Fruit fly (Drosophila melanogaster) whole organism, adult: ENCODE results near the gene Hpf1.
A peak's percentile ranks its signal among the peaks of the same experiment; 100 is the strongest.

Source experiments
- CG11617 ChIP-seq: fragments of 200-800 bp; sonication (Bioruptor generic); optimal IDR thresholded peaks from 2 replicates; lab custom pipeline; 2017; ENCODE audit warnings: mild to moderate bottlenecking, missing biosample characterization, missing genetic modification reagents, missing genetic modification characterization
- CG12768 ChIP-seq: fragments of 200-800 bp; sonication (Bioruptor generic); optimal IDR thresholded peaks from 2 replicates; lab custom pipeline; 2017; ENCODE audit warnings: missing biosample characterization, missing genetic modification characterization, mild to moderate bottlenecking, moderate library complexity, missing genetic modification reagents
- CG14711 ChIP-seq: fragments of 200-800 bp; sonication (Bioruptor generic); optimal IDR thresholded peaks from 2 replicates; lab custom pipeline; 2018; ENCODE audit warnings: missing biosample characterization, mild to moderate bottlenecking, missing genetic modification characterization, moderate library complexity
- CG1620 ChIP-seq: fragments of 200-800 bp; sonication (Bioruptor generic); optimal IDR thresholded peaks from 2 replicates; lab custom pipeline; 2016; ENCODE audit warnings: missing biosample characterization, missing genetic modification characterization
- CG33017 ChIP-seq: fragments of 200-800 bp; sonication (Bioruptor generic); optimal IDR thresholded peaks from 2 replicates; lab custom pipeline; 2018; ENCODE audit warnings: missing biosample characterization, mild to moderate bottlenecking, missing genetic modification characterization, moderate library complexity
- CG5204 ChIP-seq: fragments of 200-800 bp; sonication (Bioruptor generic); optimal IDR thresholded peaks from 2 replicates; lab custom pipeline; 2016; ENCODE audit warnings: missing biosample characterization, missing genetic modification characterization
- CG7045 ChIP-seq: fragments of 200-800 bp; sonication (Bioruptor generic); optimal IDR thresholded peaks from 2 replicates; lab custom pipeline; 2017; ENCODE audit warnings: missing biosample characterization, mild to moderate bottlenecking, missing genetic modification characterization
- CG7101 ChIP-seq: fragments of 200-800 bp; sonication (Bioruptor generic); optimal IDR thresholded peaks from 2 replicates; lab custom pipeline; 2018; ENCODE audit warnings: missing biosample characterization, mild to moderate bottlenecking, missing genetic modification characterization, moderate library complexity
- Clk ChIP-seq: fragments of 200-800 bp; sonication (Bioruptor generic); optimal IDR thresholded peaks from 2 replicates; lab custom pipeline; 2017; ENCODE audit warnings: missing biosample characterization, missing genetic modification characterization
- Crg-1 ChIP-seq: fragments of 200-800 bp; sonication (Bioruptor generic); optimal IDR thresholded peaks from 2 replicates; lab custom pipeline; 2016; ENCODE audit warnings: missing biosample characterization, missing genetic modification characterization
- Hr96 ChIP-seq: fragments of 200-800 bp; sonication (Bioruptor generic); optimal IDR thresholded peaks from 2 replicates; lab custom pipeline; 2016; ENCODE audit warnings: missing biosample characterization, missing genetic modification characterization
- Mnt ChIP-seq: fragments of 200-800 bp; sonication (Bioruptor generic); optimal IDR thresholded peaks from 2 replicates; lab custom pipeline; 2016; ENCODE audit warnings: missing biosample characterization, mild to moderate bottlenecking, missing genetic modification characterization
- bab1 ChIP-seq: fragments of 200-800 bp; sonication (Bioruptor generic); optimal IDR thresholded peaks from 3 replicates; lab custom pipeline; 2019; ENCODE audit warnings: missing biosample characterization, mild to moderate bottlenecking, missing genetic modification characterization, moderate library complexity
- cic ChIP-seq: fragments of 200-800 bp; sonication (Bioruptor generic); optimal IDR thresholded peaks from 2 replicates; lab custom pipeline; 2017; ENCODE audit warnings: missing biosample characterization, mild to moderate bottlenecking, missing genetic modification characterization, moderate library complexity
- cnc ChIP-seq, 2 experiments: fragments of >200 bp; optimal IDR thresholded peaks; 2 replicates each; lab custom pipeline; 2017
- kay ChIP-seq: fragments of 200-800 bp; sonication (Bioruptor generic); peaks from one replicate; lab custom pipeline; 2016; ENCODE audit warnings: missing biosample characterization, missing genetic modification characterization, borderline replicate concordance
- ovo ChIP-seq: fragments of 200-800 bp; sonication (Bioruptor generic); optimal IDR thresholded peaks from 2 replicates; lab custom pipeline; 2016; ENCODE audit warnings: missing biosample characterization, missing genetic modification characterization
- pad ChIP-seq: fragments of 200-800 bp; sonication (Bioruptor generic); optimal IDR thresholded peaks from 3 replicates; lab custom pipeline; 2017; ENCODE audit warnings: missing biosample characterization, missing genetic modification characterization, mild to moderate bottlenecking, moderate library complexity, missing genetic modification reagents
- tj ChIP-seq: fragments of 200-800 bp; sonication (Bioruptor generic); optimal IDR thresholded peaks from 3 replicates; lab custom pipeline; 2017; ENCODE audit warnings: missing biosample characterization, mild to moderate bottlenecking, missing genetic modification characterization, moderate library complexity
- toe ChIP-seq: fragments of 200-800 bp; sonication (Bioruptor generic); optimal IDR thresholded peaks from 2 replicates; lab custom pipeline; 2016; ENCODE audit warnings: missing biosample characterization, missing genetic modification characterization

Gene Hpf1

DNA sequence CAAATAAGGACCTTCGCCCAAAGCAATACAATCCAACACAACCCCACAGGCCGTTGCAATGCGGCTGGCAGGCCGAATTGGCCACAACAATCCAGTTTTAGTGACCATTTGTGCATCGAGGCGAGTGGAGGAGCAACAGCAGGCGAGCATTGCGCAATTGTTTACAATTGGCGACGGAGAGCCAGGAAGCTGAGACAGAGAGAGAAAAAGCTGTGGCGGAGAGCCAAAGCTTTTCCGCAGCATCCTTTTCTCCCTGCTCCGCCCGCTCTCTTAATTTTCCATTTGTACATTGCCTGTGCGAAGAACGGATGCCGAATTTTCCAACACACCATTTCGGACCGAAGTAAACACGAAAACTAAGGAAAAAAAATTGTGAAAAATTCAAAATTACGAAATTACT, 10.2 kb upstream of the Hpf1 start, which contains the start of gene kat-60L1:
kat-60L1 (plus strand) TSS at position 301 of the 400 bp plus-strand sequence.
- TF ChIP-seq kay (GFP tag; lab: Kevin White, UChicago) = no peak
- no peak for TF ChIP-seq CG14711 (tag; lab: Kevin White, UChicago)
- no peak for TF ChIP-seq pad (GFP tag; lab: Kevin White, UChicago)
- TF ChIP-seq cnc (optimal IDR thresholded peaks at IDR 0.05; lab: Kevin White, UChicago) = no peak
- TF ChIP-seq CG12768 (GFP tag; lab: Kevin White, UChicago) = no peak

DNA sequence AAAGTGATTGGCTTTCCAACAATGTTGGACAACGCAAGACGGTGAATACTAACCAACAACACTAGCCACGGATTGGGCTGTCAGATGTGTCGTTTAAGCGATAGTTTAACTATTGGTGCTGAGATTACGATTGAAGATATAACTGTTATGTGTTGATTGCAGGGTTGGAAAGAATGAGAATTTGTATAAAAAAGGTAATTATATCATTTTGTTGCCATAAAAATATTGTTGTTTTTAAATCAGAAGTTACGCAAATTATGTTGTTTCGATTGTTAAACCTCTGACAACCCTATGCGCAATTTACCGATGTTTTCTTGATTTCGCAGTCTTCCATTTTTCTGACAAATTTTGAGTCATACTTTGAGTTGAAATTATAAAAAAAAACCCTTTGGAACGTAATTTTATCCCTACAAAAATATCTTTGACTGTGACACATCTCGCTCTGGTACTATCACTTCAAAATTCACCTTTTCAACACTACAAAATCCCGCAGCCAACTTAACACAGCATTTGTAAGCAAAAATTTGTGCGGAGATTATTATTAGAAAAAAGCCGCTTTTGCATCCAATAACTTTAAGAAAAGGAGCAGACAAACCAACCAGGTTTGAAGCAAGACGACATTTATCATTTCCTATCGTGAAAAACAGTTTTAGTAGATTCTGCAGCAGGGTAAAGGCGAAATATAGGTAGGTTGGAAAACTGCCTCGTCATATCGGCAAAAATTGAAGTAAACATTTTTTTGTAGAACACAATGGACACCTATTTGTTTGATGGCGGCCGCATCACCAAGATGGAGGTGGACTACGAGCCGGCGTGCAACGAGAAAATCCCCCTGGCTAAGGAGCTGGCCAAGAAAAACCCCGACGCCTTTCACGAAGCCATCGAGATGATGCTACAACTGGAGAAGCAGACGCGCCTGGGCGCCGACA, 2.4 kb upstream of the Hpf1 start, which contains the start of the genes Hat1 and Rpn5:
Hat1 (minus strand) TSS at position 360 of the 929 bp plus-strand sequence.
Rpn5 (plus strand) TSS at position 469 of the 929 bp plus-strand sequence.
- peak; percentile 80 for TF ChIP-seq pad (GFP tag; lab: Kevin White, UChicago)
- TF ChIP-seq CG11617 (GFP tag; lab: Kevin White, UChicago) = peak; percentile 89
- peak; percentile 79 for TF ChIP-seq CG12768 (GFP tag; lab: Kevin White, UChicago)
- TF ChIP-seq CG5204 = peak; percentile 88
- peak; percentile 51 for TF ChIP-seq CG33017 (tag; lab: Kevin White, UChicago)
- TF ChIP-seq ovo = peak; percentile 67
- no peak for TF ChIP-seq kay (GFP tag; lab: Kevin White, UChicago)
- peak; percentile 48 for TF ChIP-seq cic (GFP tag; lab: Kevin White, UChicago)
- peak; percentile 81 for TF ChIP-seq CG7101 (tag; lab: Kevin White, UChicago)
- peak; percentile 89 for TF ChIP-seq CG14711 (tag; lab: Kevin White, UChicago)
- TF ChIP-seq Hr96 (GFP tag; lab: Kevin White, UChicago) = peak; percentile 92
- TF ChIP-seq Mnt (GFP tag; lab: Kevin White, UChicago) = peak; percentile 84
- TF ChIP-seq tj = peak; percentile 70
- TF ChIP-seq CG7045 (GFP tag; lab: Kevin White, UChicago) = peak; percentile 81
- TF ChIP-seq Crg-1 (GFP tag; lab: Kevin White, UChicago) = peak; percentile 94
- TF ChIP-seq cnc (optimal IDR thresholded peaks at IDR 0.05; lab: Kevin White, UChicago) = peak; percentile 98 to 99
- peak; percentile 83 for TF ChIP-seq bab1
- peak; percentile 59 for TF ChIP-seq Clk
- TF ChIP-seq CG1620 (GFP tag; lab: Kevin White, UChicago) = peak; percentile 94
- peak; percentile 94 for TF ChIP-seq toe (GFP tag; lab: Kevin White, UChicago)

dm6 chr3R:5794267-5795089, 2.8 kb downstream of the Hpf1 start, which contains the start of the genes PSMG1 and CG10979:
PSMG1 (minus strand) TSS chr3R:5794317.
CG10979 (plus strand) TSS chr3R:5794705.
- TF ChIP-seq CG1620 (GFP tag; lab: Kevin White, UChicago) (no peak), pad (GFP tag; lab: Kevin White, UChicago) (no peak), cic (GFP tag; lab: Kevin White, UChicago) (no peak), toe (GFP tag; lab: Kevin White, UChicago) (no peak), Hr96 (GFP tag; lab: Kevin White, UChicago) (no peak), CG33017 (tag; lab: Kevin White, UChicago) (no peak), cnc (optimal IDR thresholded peaks at IDR 0.05; lab: Kevin White, UChicago) (no peak), ovo (no peak), Clk (no peak), bab1 (no peak), CG7045 (GFP tag; lab: Kevin White, UChicago) (no peak), Crg-1 (GFP tag; lab: Kevin White, UChicago) (no peak), CG14711 (tag; lab: Kevin White, UChicago) (no peak), CG7101 (tag; lab: Kevin White, UChicago) (no peak), kay (GFP tag; lab: Kevin White, UChicago) (no peak), CG5204 (no peak), tj (no peak), Mnt (GFP tag; lab: Kevin White, UChicago) (no peak)

dm6 chr3R:5797709-5798108, 6.0 kb downstream of the Hpf1 start:
- no peak for TF ChIP-seq CG7101 (tag; lab: Kevin White, UChicago)
- TF ChIP-seq pad (GFP tag; lab: Kevin White, UChicago) = no peak
- no peak for TF ChIP-seq Hr96 (GFP tag; lab: Kevin White, UChicago)
- TF ChIP-seq CG33017 (tag; lab: Kevin White, UChicago) = no peak
- no peak for TF ChIP-seq kay (GFP tag; lab: Kevin White, UChicago)
- no peak for TF ChIP-seq Crg-1 (GFP tag; lab: Kevin White, UChicago)
- TF ChIP-seq cic (GFP tag; lab: Kevin White, UChicago) = no peak
- no peak for TF ChIP-seq CG11617 (GFP tag; lab: Kevin White, UChicago)
- TF ChIP-seq CG5204 = no peak
- no peak for TF ChIP-seq CG12768 (GFP tag; lab: Kevin White, UChicago)
